Worm (Caenorhabditis elegans): ENCODE data around the gene Y55F3AR.2.

DNA sequence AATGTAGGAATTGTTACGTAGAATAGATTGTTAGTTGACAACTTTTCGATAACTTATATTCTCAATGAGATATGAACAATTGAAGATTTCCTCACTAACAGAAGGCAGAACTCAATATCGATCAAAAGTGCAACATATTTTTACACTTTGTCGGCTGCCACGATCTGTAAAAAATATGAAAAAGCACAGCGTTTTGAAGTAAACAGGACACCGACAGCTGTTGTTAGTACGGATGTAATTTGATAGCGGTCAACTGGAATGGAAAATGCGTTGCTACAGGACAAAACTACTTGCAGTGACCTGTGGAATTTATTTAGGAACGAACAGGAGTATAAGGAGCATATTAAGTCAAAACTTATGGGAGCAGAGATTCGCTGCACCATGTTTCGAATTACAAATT, 11.7 kb downstream of the Y55F3AR.2 start:
- TF ChIP-seq T26A8.4 (GFP tag; IDR thresholded peaks at IDR 0.05), result no peak
- no peak for TF ChIP-seq nhr-28 (tag; optimal IDR thresholded peaks at IDR 0.05)
- no peak for TF ChIP-seq pha-4 (GFP tag; IDR thresholded peaks at IDR 0.05)
- TF ChIP-seq pha-4 (tag; optimal IDR thresholded peaks at IDR 0.05), result no peak
